Worm (Caenorhabditis elegans): ENCODE measurements around the gene npax-3.

npax-3 gene

DNA sequence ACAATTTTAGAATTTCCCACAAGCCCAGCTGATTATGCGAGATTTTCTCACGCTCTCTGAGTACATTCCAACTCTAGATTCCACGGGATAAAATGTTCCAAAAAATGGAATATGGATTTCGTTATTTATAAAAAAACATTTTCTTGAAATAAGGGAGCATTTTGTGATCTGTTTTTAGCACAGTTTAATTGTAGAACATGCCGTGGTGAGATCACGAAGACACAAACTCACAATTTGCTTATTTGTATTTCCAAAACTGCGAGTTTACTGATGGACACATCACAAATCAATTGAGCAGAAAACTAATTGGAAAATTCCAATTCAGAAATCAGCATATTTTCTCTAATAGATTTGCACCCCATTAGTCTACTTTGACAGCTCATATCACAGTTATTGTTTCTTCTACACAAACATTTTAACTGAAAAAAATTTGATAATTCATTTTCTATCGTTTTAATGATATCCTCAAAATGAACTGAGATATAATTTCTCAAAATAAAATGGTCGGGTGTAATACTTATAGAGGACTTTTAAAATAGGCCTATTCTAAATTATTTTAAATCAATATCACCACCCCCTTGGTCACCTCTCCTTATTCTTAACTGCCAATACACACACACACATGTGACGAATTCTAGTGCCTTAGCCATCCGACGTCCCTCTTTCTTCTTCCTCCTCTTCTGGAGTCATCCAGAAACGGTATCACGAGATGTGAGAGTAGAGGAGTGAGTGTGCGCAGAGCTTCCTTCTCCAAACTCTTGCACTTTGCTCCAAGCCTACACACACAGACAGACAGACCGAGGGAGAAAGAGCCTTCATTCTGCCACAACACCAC, 6.9 kb downstream of the npax-3 start (continued):
- no peak for TF ChIP-seq C06A6.2 (GFP tag; conservative IDR thresholded peaks at IDR 0.05)

DNA sequence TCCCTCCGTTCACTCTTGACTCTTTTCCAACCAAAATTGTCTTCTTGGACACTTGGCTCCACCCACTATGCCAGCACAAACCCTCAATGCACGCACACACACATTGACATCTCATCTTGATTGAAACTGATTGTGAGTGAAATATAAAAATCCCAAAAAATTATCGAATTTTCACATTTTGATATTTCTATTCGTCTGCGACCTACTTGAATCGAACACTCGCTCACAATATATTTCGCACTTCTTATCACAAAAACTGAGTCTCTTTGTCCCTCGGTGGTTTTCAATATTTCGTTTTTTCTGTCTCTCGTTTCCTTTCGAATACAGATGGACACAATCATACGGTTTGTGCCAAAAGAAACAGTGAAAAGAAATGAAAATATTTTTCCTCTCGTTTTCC, 7.8 kb downstream of the npax-3 start:
- TF ChIP-seq aptf-3 (GFP tag; IDR thresholded peaks at IDR 0.05) (no peak), efl-1 (GFP tag; optimal IDR thresholded peaks at IDR 0.05) (no peak), nfya-2 (GFP tag; IDR thresholded peaks at IDR 0.05) (no peak), ztf-6 (GFP tag; IDR thresholded peaks at IDR 0.05) (no peak), let-607 (tag; optimal IDR thresholded peaks at IDR 0.05) (peak in 1 of 2 experiments; percentile 41), B0035.1 (tag; optimal IDR thresholded peaks at IDR 0.05) (no peak), F37B4.10 (GFP tag; IDR thresholded peaks at IDR 0.05) (no peak), rec-8 (tag; optimal IDR thresholded peaks at IDR 0.05) (no peak), atf-7 (tag; optimal IDR thresholded peaks at IDR 0.05) (peak; percentile 33), dox-1 (GFP tag; IDR thresholded peaks at IDR 0.05) (peak; percentile 37; the same call in 1 of the 2 replicates), nhr-80 (tag; optimal IDR thresholded peaks at IDR 0.05) (peak; percentile 87), hmg-1.2 (GFP tag; IDR thresholded peaks at IDR 0.05) (0 out of 2 replicates have a peak, but pooled peaks have one; percentile 10), mxl-1 (tag; optimal IDR thresholded peaks at IDR 0.05) (no peak), attf-5 (GFP tag; optimal IDR thresholded peaks at IDR 0.05) (peak; percentile 49), lir-1 (GFP tag; conservative IDR thresholded peaks at IDR 0.05) (no peak), nhr-120 (GFP tag; IDR thresholded peaks at IDR 0.05) (no peak), F33H1.4 (GFP tag; IDR thresholded peaks at IDR 0.05) (no peak), chd-7 (tag; optimal IDR thresholded peaks at IDR 0.05) (no peak), ceh-79 (tag; optimal IDR thresholded peaks at IDR 0.05) (no peak), F57A8.1 (GFP tag; optimal IDR thresholded peaks at IDR 0.05) (no peak), egl-18 (GFP tag; IDR thresholded peaks at IDR 0.05) (no peak), madf-10 (tag; optimal IDR thresholded peaks at IDR 0.05) (no peak), cebp-1 (GFP tag; IDR thresholded peaks at IDR 0.05) (no peak), cebp-1 (tag; optimal IDR thresholded peaks at IDR 0.05) (peak; percentile 21), C17E4.6 (GFP tag; IDR thresholded peaks at IDR 0.05) (no peak), F57C9.4 (tag; optimal IDR thresholded peaks at IDR 0.05) (no peak), madf-6 (GFP tag; IDR thresholded peaks at IDR 0.05) (no peak), zim-3 (tag; optimal IDR thresholded peaks at IDR 0.05) (no peak)

DNA sequence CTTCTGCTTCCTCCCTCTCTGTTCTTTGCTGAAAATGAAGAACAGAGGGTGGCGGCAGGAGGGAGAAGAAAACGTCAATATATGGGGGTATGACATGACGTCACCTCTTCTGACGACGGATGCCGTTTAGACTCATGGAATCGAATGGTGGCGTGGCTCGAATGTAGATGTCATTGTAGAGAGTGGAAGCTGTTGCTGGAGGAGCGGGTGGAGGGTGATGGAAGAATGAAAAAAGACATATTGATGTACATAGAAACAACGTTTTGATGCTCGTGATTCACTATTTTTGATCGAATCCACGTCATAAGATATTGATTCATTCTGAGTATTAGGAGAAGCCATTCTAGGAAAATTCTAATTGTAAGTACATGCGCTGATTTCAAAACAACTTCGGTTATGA, 8.9 kb downstream of the npax-3 start:
- TF ChIP-seq pbrm-1 (GFP tag; IDR thresholded peaks at IDR 0.05) (0 out of 2 replicates have a peak, but pooled peaks have one; percentile 6), unc-130 (GFP tag; optimal IDR thresholded peaks at IDR 0.05) (no peak), ceh-79 (tag; optimal IDR thresholded peaks at IDR 0.05) (no peak), ZK185.1 (tag; optimal IDR thresholded peaks at IDR 0.05; ENCODE audit: poor library complexity, severe bottlenecking) (no peak), mcd-1 (GFP tag; IDR thresholded peaks at IDR 0.05) (no peak), ztf-22 (GFP tag; optimal IDR thresholded peaks at IDR 0.05) (no peak), hmg-1.2 (GFP tag; IDR thresholded peaks at IDR 0.05) (no peak), nfya-2 (GFP tag; IDR thresholded peaks at IDR 0.05) (no peak), zfh-2 (GFP tag; conservative IDR thresholded peaks at IDR 0.05) (peak; percentile 75), atf-7 (tag; optimal IDR thresholded peaks at IDR 0.05) (peak; percentile 36), bed-2 (GFP tag; IDR thresholded peaks at IDR 0.05) (no peak), lin-54 (GFP tag; optimal IDR thresholded peaks at IDR 0.05) (no peak), nhr-27 (tag; optimal IDR thresholded peaks at IDR 0.05) (no peak), K12H6.12 (tag; optimal IDR thresholded peaks at IDR 0.05) (peak; percentile 35), mel-28 (tag; optimal IDR thresholded peaks at IDR 0.05; ENCODE audit: borderline replicate concordance) (no peak), chd-7 (tag; optimal IDR thresholded peaks at IDR 0.05) (peak; percentile 17), F57A8.1 (GFP tag; optimal IDR thresholded peaks at IDR 0.05) (no peak), nfyb-1 (GFP tag; IDR thresholded peaks at IDR 0.05) (no peak)

All from whole organism, young adult.